Fruit fly (Drosophila melanogaster): ENCODE data around the gene CG13088.

- TF ChIP-seq psq (GFP tag; optimal IDR thresholded peaks at IDR 0.05), result peak; percentile 83
- no peak for TF ChIP-seq Hr78 (GFP tag; optimal IDR thresholded peaks at IDR 0.05)
- peak; percentile 98 for TF ChIP-seq h (GFP tag; optimal IDR thresholded peaks at IDR 0.05)
- TF ChIP-seq br (GFP tag; optimal IDR thresholded peaks at IDR 0.05), result peak; percentile 97
- peak; percentile 94 for TF ChIP-seq ey (GFP tag; optimal IDR thresholded peaks at IDR 0.05)
- peak; percentile 71 for TF ChIP-seq Dfd (GFP tag; optimal IDR thresholded peaks at IDR 0.05)
- peak; percentile 96 for TF ChIP-seq fru (GFP tag; optimal IDR thresholded peaks at IDR 0.05)
- no peak for TF ChIP-seq lola (GFP tag; optimal IDR thresholded peaks at IDR 0.05)
- TF ChIP-seq Hr83 (GFP tag; optimal IDR thresholded peaks at IDR 0.05; ENCODE audit: poor library complexity, severe bottlenecking), result peak; percentile 93
- TF ChIP-seq sage (GFP tag; optimal IDR thresholded peaks at IDR 0.05), result peak; percentile 93
These were observed 45.9 kb downstream of the CG13088 start for dm6 chr2L:8534515-8535295.
